Worm (Caenorhabditis elegans) whole organism, L1 larva: Measurements from ENCODE around the gene ges-1.

Experiments used
- C04F5.9 ChIP-seq: sonication (generic microtip); optimal IDR thresholded peaks from 2 replicates; lab custom pipeline; 2016; ENCODE audit warnings: missing genetic modification characterization, missing compliant biosample characterization
- C16A3.4 ChIP-seq: fragments of 150-350 bp; optimal IDR thresholded peaks from 2 replicates; lab custom pipeline; 2014; ENCODE audit warnings: missing biosample characterization, missing genetic modification characterization
- aha-1 ChIP-seq: fragments of 150-350 bp; optimal IDR thresholded peaks from 2 replicates; lab custom pipeline; 2014; ENCODE audit warnings: missing biosample characterization, missing genetic modification characterization
- alr-1 ChIP-seq: fragments of 200-800 bp; sonication (Bioruptor generic); optimal IDR thresholded peaks from 2 replicates; lab custom pipeline; 2018; ENCODE audit warnings: borderline replicate concordance, mild to moderate bottlenecking, missing genetic modification characterization, missing compliant biosample characterization
- aly-2 ChIP-seq: fragments of 150-350 bp; optimal IDR thresholded peaks from 2 replicates; lab custom pipeline; 2014; ENCODE audit warnings: missing biosample characterization, missing genetic modification characterization
- ama-1 ChIP-seq: fragments of 150-350 bp; optimal IDR thresholded peaks from 2 replicates; lab custom pipeline; 2014
- ceh-82 ChIP-seq, 3 experiments: fragments of 150-350 bp in 1 of 3; sonication (generic microtip) in 2 of 3; optimal IDR thresholded peaks; 2 replicates each; lab custom pipeline; 2014 to 2017; ENCODE audit warnings: missing biosample characterization in 3 of 3, missing genetic modification characterization in 3 of 3
- ceh-90 ChIP-seq: sonication (generic microtip); optimal IDR thresholded peaks from 2 replicates; lab custom pipeline; 2016; ENCODE audit warnings: missing genetic modification characterization, missing compliant biosample characterization
- efl-1 ChIP-seq, 4 experiments: fragments of 150-350 bp; optimal IDR thresholded peaks in 3 of 4; peaks in 1 of 4; 1 replicate in 1 of 4; 2 replicates in 3 of 4; lab custom pipeline; 2014; ENCODE audit warnings: missing biosample characterization in 2 of 4, missing genetic modification characterization in 2 of 4, missing genetic modification reagents in 2 of 4
- egl-13 ChIP-seq: sonication (generic microtip); optimal IDR thresholded peaks from 2 replicates; lab custom pipeline; 2016; ENCODE audit warnings: missing genotype, missing genetic modification reagents, missing genetic modification characterization, missing compliant biosample characterization
- egl-27 ChIP-seq, 2 experiments: fragments of 150-350 bp in 1 of 2; sonication (generic microtip); optimal IDR thresholded peaks; 3 replicates each; lab custom pipeline; 2017 to 2018; ENCODE audit warnings: missing biosample characterization in 2 of 2, missing genetic modification characterization in 2 of 2, missing genetic modification reagents in 2 of 2
- elt-3 ChIP-seq, 6 experiments: fragments of 150-350 bp in 1 of 6; sonication (generic microtip); optimal IDR thresholded peaks; 2 replicates each; lab custom pipeline; 2017 to 2018; ENCODE audit warnings: missing biosample characterization in 6 of 6, missing genetic modification characterization in 6 of 6, inconsistent platforms in 1 of 6
- ets-5 ChIP-seq: fragments of 200-800 bp; sonication (Bioruptor generic); IDR thresholded peaks from 2 replicates; pipeline ENCODE4 v1.3.6; 2022; ENCODE audit warnings: missing genetic modification characterization, missing compliant biosample characterization
- fkh-10 ChIP-seq: sonication (generic microtip); optimal IDR thresholded peaks from 2 replicates; lab custom pipeline; 2017; ENCODE audit warnings: missing biosample characterization, missing genetic modification reagents, missing genetic modification characterization
- fkh-8 ChIP-seq: sonication (generic microtip); optimal IDR thresholded peaks from 2 replicates; lab custom pipeline; 2016; ENCODE audit warnings: mild to moderate bottlenecking, missing genetic modification characterization, missing compliant biosample characterization
- hlh-17 ChIP-seq: fragments of 200-800 bp; sonication (Bioruptor generic); optimal IDR thresholded peaks from 2 replicates; lab custom pipeline; 2018; ENCODE audit warnings: missing genetic modification characterization, mild to moderate bottlenecking, missing compliant biosample characterization, moderate library complexity, borderline replicate concordance
- hpl-2 ChIP-seq: fragments of 150-350 bp; optimal IDR thresholded peaks from 2 replicates; lab custom pipeline; 2014; ENCODE audit warnings: missing biosample characterization, missing genetic modification reagents, missing genetic modification characterization
- irx-1 ChIP-seq: sonication (generic microtip); optimal IDR thresholded peaks from 2 replicates; lab custom pipeline; 2016; ENCODE audit warnings: missing genetic modification characterization, missing compliant biosample characterization
- isw-1 ChIP-seq: fragments of 200-800 bp; sonication (Bioruptor generic); IDR thresholded peaks from 2 replicates; pipeline ENCODE4 v1.3.6; 2022; ENCODE audit warnings: missing genetic modification characterization, missing compliant biosample characterization
- lin-13 ChIP-seq: fragments of 150-350 bp; optimal IDR thresholded peaks from 2 replicates; lab custom pipeline; 2014; ENCODE audit warnings: missing biosample characterization, missing genetic modification reagents, missing genetic modification characterization
- lin-15B ChIP-seq: fragments of 150-350 bp; sonication (generic microtip); optimal IDR thresholded peaks from 3 replicates; lab custom pipeline; 2014; ENCODE audit warnings: missing biosample characterization, missing genetic modification characterization
- lin-35 ChIP-seq, 2 experiments: fragments of 150-350 bp; optimal IDR thresholded peaks; 2 replicates each; lab custom pipeline; 2014; ENCODE audit warnings: missing biosample characterization in 2 of 2, missing genetic modification characterization in 2 of 2, missing genetic modification reagents in 2 of 2
- lir-3 ChIP-seq: sonication (generic microtip); optimal IDR thresholded peaks from 2 replicates; lab custom pipeline; 2016; ENCODE audit warnings: mild to moderate bottlenecking, missing genetic modification characterization, moderate library complexity, missing compliant biosample characterization; ENCODE audit not compliant: poor library complexity
- mef-2 ChIP-seq: fragments of 150-350 bp; optimal IDR thresholded peaks from 2 replicates; lab custom pipeline; 2014; ENCODE audit warnings: missing biosample characterization, missing genetic modification characterization
- nhr-20 ChIP-seq: sonication (generic microtip); optimal IDR thresholded peaks from 2 replicates; lab custom pipeline; 2016; ENCODE audit warnings: mild to moderate bottlenecking, missing genetic modification characterization, missing compliant biosample characterization
- nhr-47 ChIP-seq: sonication (generic microtip); optimal IDR thresholded peaks from 2 replicates; lab custom pipeline; 2016; ENCODE audit warnings: mild to moderate bottlenecking, missing genetic modification characterization, moderate library complexity, missing compliant biosample characterization
- nhr-76 ChIP-seq: sonication (generic microtip); optimal IDR thresholded peaks from 2 replicates; lab custom pipeline; 2017; ENCODE audit warnings: missing biosample characterization, missing genetic modification characterization
- nhr-77 ChIP-seq: fragments of 150-350 bp; optimal IDR thresholded peaks from 2 replicates; lab custom pipeline; 2014; ENCODE audit warnings: missing biosample characterization, missing genetic modification characterization
- nhr-90 ChIP-seq: sonication (generic microtip); optimal IDR thresholded peaks from 2 replicates; lab custom pipeline; 2016; ENCODE audit warnings: mild to moderate bottlenecking, missing genetic modification characterization, missing compliant biosample characterization; ENCODE audit not compliant: poor library complexity
- pax-3 ChIP-seq: fragments of 200-800 bp; sonication (Bioruptor generic); optimal IDR thresholded peaks from 2 replicates; lab custom pipeline; 2018; ENCODE audit warnings: mild to moderate bottlenecking, missing genetic modification characterization, moderate library complexity, missing compliant biosample characterization
- rnt-1 ChIP-seq: sonication (generic microtip); optimal IDR thresholded peaks from 2 replicates; lab custom pipeline; 2016; ENCODE audit warnings: mild to moderate bottlenecking, missing genetic modification characterization, moderate library complexity, missing compliant biosample characterization
- skn-1 ChIP-seq: fragments of 150-350 bp; optimal IDR thresholded peaks from 2 replicates; lab custom pipeline; 2014; ENCODE audit warnings: missing biosample characterization, missing genetic modification characterization
- snpc-4 ChIP-seq: fragments of 150-350 bp; optimal IDR thresholded peaks from 2 replicates; lab custom pipeline; 2014; ENCODE audit warnings: missing biosample characterization, missing genetic modification characterization
- sox-4 ChIP-seq: sonication (generic microtip); optimal IDR thresholded peaks from 2 replicates; lab custom pipeline; 2016; ENCODE audit warnings: missing genetic modification characterization, missing compliant biosample characterization
- sup-37 ChIP-seq: fragments of 200-800 bp; sonication (Bioruptor generic); optimal IDR thresholded peaks from 2 replicates; lab custom pipeline; 2018; ENCODE audit warnings: mild to moderate bottlenecking, missing genetic modification characterization, missing compliant biosample characterization
- tlp-1 ChIP-seq: fragments of 150-350 bp; optimal IDR thresholded peaks from 2 replicates; lab custom pipeline; 2014; ENCODE audit warnings: missing biosample characterization, missing genetic modification characterization
- unc-30 ChIP-seq: sonication (generic microtip); optimal IDR thresholded peaks from 2 replicates; lab custom pipeline; 2017; ENCODE audit warnings: missing biosample characterization, missing genetic modification characterization
- unc-62 ChIP-seq: fragments of 150-350 bp; optimal IDR thresholded peaks from 2 replicates; lab custom pipeline; 2014; ENCODE audit warnings: missing biosample characterization, missing genetic modification reagents, missing genetic modification characterization
- unc-86 ChIP-seq: sonication (generic microtip); optimal IDR thresholded peaks from 2 replicates; lab custom pipeline; 2016; ENCODE audit warnings: missing genetic modification characterization, missing compliant biosample characterization
- vab-15 ChIP-seq: sonication (generic microtip); optimal IDR thresholded peaks from 2 replicates; lab custom pipeline; 2017; ENCODE audit warnings: missing genotype, mild to moderate bottlenecking, missing genetic modification characterization, missing compliant biosample characterization
- zip-4 ChIP-seq: fragments of 200-800 bp; sonication (Bioruptor generic); optimal IDR thresholded peaks from 2 replicates; lab custom pipeline; 2018; ENCODE audit warnings: mild to moderate bottlenecking, missing genetic modification characterization, moderate library complexity, missing compliant biosample characterization
- ztf-11 ChIP-seq, 2 experiments: sonication (generic microtip); optimal IDR thresholded peaks; 2 replicates each; lab custom pipeline; 2016 to 2017; ENCODE audit warnings: missing genetic modification characterization in 2 of 2, missing biosample characterization in 1 of 2, missing compliant biosample characterization in 1 of 2

ges-1 gene

ce11 chrV:1480841-1481240 is 48.9 kb upstream of the ges-1 start (continued):
- no peak for TF ChIP-seq aha-1 (tag; lab: Kevin White, UChicago)
- TF ChIP-seq ztf-11 (tag; optimal IDR thresholded peaks at IDR 0.05; lab: Kevin White, UChicago) = no peak
- TF ChIP-seq isw-1 (GFP tag; lab: Robert Waterston, UW) = no peak
- no peak for TF ChIP-seq tlp-1 (tag; lab: Kevin White, UChicago)
- TF ChIP-seq lin-15B = no peak
- TF ChIP-seq nhr-76 = no peak
- TF ChIP-seq nhr-47 (tag; lab: Kevin White, UChicago) = no peak
- no peak for TF ChIP-seq ceh-82 (tag; optimal IDR thresholded peaks at IDR 0.05; lab: Kevin White, UChicago)
- TF ChIP-seq skn-1 (tag; lab: Kevin White, UChicago) = no peak
- no peak for TF ChIP-seq fkh-10 (GFP tag; lab: Kevin White, UChicago)
- TF ChIP-seq egl-27 (tag; optimal IDR thresholded peaks at IDR 0.05; lab: Kevin White, UChicago) = no peak
- TF ChIP-seq C16A3.4 (tag; lab: Kevin White, UChicago) = no peak
- no peak for TF ChIP-seq aly-2 (tag; lab: Kevin White, UChicago)
- no peak for TF ChIP-seq alr-1
- TF ChIP-seq C04F5.9 = no peak
- no peak for TF ChIP-seq lir-3 (tag; lab: Kevin White, UChicago)
- no peak for TF ChIP-seq zip-4 (GFP tag; lab: Kevin White, UChicago)
- TF ChIP-seq mef-2 (tag; lab: Kevin White, UChicago) = peak; percentile 26
- TF ChIP-seq lin-13 (GFP tag; lab: Kevin White, UChicago) = no peak
- no peak for TF ChIP-seq ceh-90 (tag; lab: Kevin White, UChicago)
- TF ChIP-seq ama-1 (lab: Kevin White, UChicago) = no peak
- no peak for TF ChIP-seq vab-15 (tag; lab: Kevin White, UChicago)
- TF ChIP-seq unc-30 (tag; lab: Kevin White, UChicago) = no peak
- no peak for TF ChIP-seq unc-62 (GFP tag; lab: Kevin White, UChicago)
- TF ChIP-seq fkh-8 (tag; lab: Kevin White, UChicago) = no peak
- TF ChIP-seq hpl-2 (GFP tag; lab: Kevin White, UChicago) = no peak
- TF ChIP-seq lin-35 (GFP tag; optimal IDR thresholded peaks at IDR 0.05; lab: Kevin White, UChicago) = no peak
- no peak for TF ChIP-seq hlh-17 (GFP tag; lab: Kevin White, UChicago)
- TF ChIP-seq unc-86 (tag; lab: Kevin White, UChicago) = no peak
- no peak for TF ChIP-seq snpc-4 (tag; lab: Kevin White, UChicago)
- TF ChIP-seq rnt-1 (tag; lab: Kevin White, UChicago) = peak; percentile 83
- TF ChIP-seq ets-5 = no peak
- TF ChIP-seq egl-13 (tag; lab: Kevin White, UChicago) = no peak
- no peak for TF ChIP-seq sox-4 (tag; lab: Kevin White, UChicago)
- TF ChIP-seq elt-3 (tag; optimal IDR thresholded peaks at IDR 0.05; lab: Kevin White, UChicago) = no peak
- TF ChIP-seq nhr-90 (tag; lab: Kevin White, UChicago) = no peak
- peak; percentile 58 for TF ChIP-seq nhr-20
- TF ChIP-seq pax-3 (tag; lab: Kevin White, UChicago) = no peak
- no peak for TF ChIP-seq sup-37 (GFP tag; lab: Kevin White, UChicago)
- peak; percentile 11 for TF ChIP-seq irx-1 (tag; lab: Kevin White, UChicago)
- no peak for TF ChIP-seq nhr-77 (tag; lab: Kevin White, UChicago)

- TF ChIP-seq lin-35 (GFP tag; optimal IDR thresholded peaks at IDR 0.05; lab: Kevin White, UChicago) (no peak), efl-1 (optimal IDR thresholded peaks at IDR 0.05; lab: Kevin White, UChicago) (no peak), efl-1 (GFP tag; optimal IDR thresholded peaks at IDR 0.05 in 1 of 2; lab: Kevin White, UChicago) (peak in 1 of 2 experiments; percentile 87)
These were observed 44.9 kb upstream of the ges-1 start for ce11 chrV:1476841-1477240.
